Fruit fly (Drosophila melanogaster): ENCODE results near the gene sowah.

DNA sequence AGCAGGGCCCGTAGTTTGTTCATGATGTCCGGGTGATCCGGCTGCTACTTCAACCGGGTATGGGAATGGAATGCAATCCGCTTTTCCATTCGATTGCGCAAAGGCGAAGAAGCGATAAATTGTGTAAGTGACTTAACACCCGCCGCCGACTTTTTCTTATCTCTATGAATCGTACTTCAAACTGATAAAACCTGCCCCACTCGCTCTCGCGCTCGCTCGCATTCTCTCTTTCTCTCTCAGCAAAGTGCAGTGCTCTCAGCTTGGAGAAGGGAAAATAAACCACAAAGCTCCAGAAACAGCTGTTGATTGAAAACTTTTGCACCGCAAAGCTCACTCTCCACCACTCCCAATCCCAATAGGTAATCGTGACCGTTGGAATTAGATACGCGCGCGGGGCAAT, 82.4 kb downstream of the sowah start:
- no peak for TF ChIP-seq Myc (optimal IDR thresholded peaks at IDR 0.05)
- no peak for TF ChIP-seq pan (optimal IDR thresholded peaks at IDR 0.05)
- TF ChIP-seq rgr (GFP tag; optimal IDR thresholded peaks at IDR 0.05), result no peak
- TF ChIP-seq CrebA (GFP tag; optimal IDR thresholded peaks at IDR 0.05; ENCODE audit: borderline replicate concordance), result peak; percentile 51
